Fruit fly (Drosophila melanogaster): ENCODE results near the gene CG6565.

Gene CG6565

DNA sequence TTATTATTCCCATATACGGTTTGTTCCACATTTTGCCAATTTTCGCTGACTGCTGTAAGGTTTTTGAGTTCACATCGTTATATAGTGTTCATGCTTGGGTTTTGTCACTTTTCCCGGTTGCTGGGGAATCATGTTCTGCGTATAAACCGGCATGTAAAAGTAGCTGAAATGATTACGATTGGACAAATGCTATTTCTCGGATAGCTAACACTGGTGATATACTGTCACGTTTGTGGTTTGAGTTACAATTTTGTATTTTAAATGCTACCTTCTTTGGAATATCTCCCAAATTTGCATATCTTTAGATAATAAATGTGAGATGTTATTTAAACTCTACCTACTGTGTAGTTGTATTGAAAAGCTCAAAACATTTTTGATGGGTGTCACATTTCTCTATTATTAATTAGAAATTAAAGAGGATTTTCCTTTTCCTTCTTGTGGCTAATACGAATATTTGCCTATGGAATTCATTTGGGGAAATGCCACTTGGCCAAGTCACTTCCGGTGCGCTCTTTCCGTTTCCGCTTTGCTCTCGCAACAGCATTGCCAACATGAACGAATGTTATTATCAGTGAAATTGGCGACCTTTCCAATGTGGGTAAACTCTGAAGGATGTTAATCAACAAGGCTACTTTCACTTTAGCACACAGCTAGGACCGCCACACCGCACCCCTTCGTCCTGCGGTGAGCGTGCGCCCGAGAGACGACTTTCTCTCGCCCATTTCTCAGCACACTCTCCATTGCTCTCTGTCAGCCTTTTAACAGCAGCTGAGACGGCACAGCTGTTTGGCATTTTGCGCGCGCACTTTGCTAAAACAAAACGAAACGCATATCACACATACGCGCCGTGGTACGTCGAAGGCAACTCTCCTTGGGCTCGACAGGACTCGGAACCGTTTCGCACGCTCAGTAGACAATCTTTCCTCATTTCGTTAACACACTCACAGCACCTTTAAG, 41.0 kb downstream of the CG6565 start, which contains the start of the genes CG16956, CG42784 and CG43850 (continued):
- peak; percentile 17 for TF ChIP-seq fd64A (GFP tag; optimal IDR thresholded peaks at IDR 0.05)
- no peak for TF ChIP-seq CG14860 (GFP tag; IDR thresholded peaks at IDR 0.05; ENCODE audit: partially characterized antibody)
- no peak for TF ChIP-seq CG33557 (GFP tag; optimal IDR thresholded peaks at IDR 0.05)
- TF ChIP-seq Gsc (GFP tag; IDR thresholded peaks at IDR 0.05): no peak
- TF ChIP-seq wor (GFP tag; IDR thresholded peaks at IDR 0.05): no peak
- peak; percentile 63 for TF ChIP-seq CG12659 (GFP tag; optimal IDR thresholded peaks at IDR 0.05)
- TF ChIP-seq ham (GFP tag; IDR thresholded peaks at IDR 0.05): no peak
- TF ChIP-seq Dad (GFP tag; optimal IDR thresholded peaks at IDR 0.05): no peak
- no peak for TF ChIP-seq chif (GFP tag; optimal IDR thresholded peaks at IDR 0.05)
- peak; percentile 63 for TF ChIP-seq CG6683 (GFP tag; optimal IDR thresholded peaks at IDR 0.05)
- TF ChIP-seq CG31224 (GFP tag; IDR thresholded peaks at IDR 0.05): peak; percentile 25; the same call in 1 of the 2 replicates
- no peak for TF ChIP-seq prd (optimal IDR thresholded peaks at IDR 0.05)
- no peak for TF ChIP-seq prd (GFP tag; IDR thresholded peaks at IDR 0.05)
- no peak for TF ChIP-seq CG15479 (GFP tag; optimal IDR thresholded peaks at IDR 0.05)
- peak; percentile 30 for TF ChIP-seq CG9437 (GFP tag; optimal IDR thresholded peaks at IDR 0.05)
- peak; percentile 54; the same call in 1 of the 2 replicates for TF ChIP-seq CG31441 (GFP tag; IDR thresholded peaks at IDR 0.05)
- peak; percentile 13 for TF ChIP-seq CG8089 (GFP tag; optimal IDR thresholded peaks at IDR 0.05)
- TF ChIP-seq PHDP (tag; optimal IDR thresholded peaks at IDR 0.05): peak; percentile 66
- no peak for TF ChIP-seq NC2β (GFP tag; optimal IDR thresholded peaks at IDR 0.05)
- peak; percentile 23 for TF ChIP-seq CG13287 (GFP tag; IDR thresholded peaks at IDR 0.05; ENCODE audit: partially characterized antibody)
- TF ChIP-seq CG17385 (GFP tag; optimal IDR thresholded peaks at IDR 0.05): peak; percentile 78
- peak; percentile 89 for TF ChIP-seq ewg (GFP tag; optimal IDR thresholded peaks at IDR 0.05)
- TF ChIP-seq Sox102F (GFP tag; optimal IDR thresholded peaks at IDR 0.05): peak; percentile 18
- no peak for TF ChIP-seq CG13424 (tag; optimal IDR thresholded peaks at IDR 0.05)
- no peak for TF ChIP-seq Scr (GFP tag; IDR thresholded peaks at IDR 0.05; ENCODE audit: partially characterized antibody)
- TF ChIP-seq Hand (GFP tag; optimal IDR thresholded peaks at IDR 0.05): peak; percentile 88
- TF ChIP-seq kah (GFP tag; optimal IDR thresholded peaks at IDR 0.05): peak; percentile 49
- no peak for TF ChIP-seq Ada2b (GFP tag; IDR thresholded peaks at IDR 0.05)
- no peak for TF ChIP-seq CG9797 (GFP tag; optimal IDR thresholded peaks at IDR 0.05)
- no peak for TF ChIP-seq CG3407 (GFP tag; optimal IDR thresholded peaks at IDR 0.05)
- TF ChIP-seq ftz-f1 (GFP tag; optimal IDR thresholded peaks at IDR 0.05): no peak
- no peak for TF ChIP-seq Lim3 (GFP tag; IDR thresholded peaks at IDR 0.05)
- no peak for TF ChIP-seq vfl (GFP tag; optimal IDR thresholded peaks at IDR 0.05)
- TF ChIP-seq sc (optimal IDR thresholded peaks at IDR 0.05): no peak
- peak; percentile 7 for TF ChIP-seq sc (GFP tag; optimal IDR thresholded peaks at IDR 0.05)
- TF ChIP-seq gce (GFP tag; IDR thresholded peaks at IDR 0.05): 0 out of 3 replicates have a peak, but pooled peaks have one; percentile 52
- TF ChIP-seq Nf-YC (tag; optimal IDR thresholded peaks at IDR 0.05): peak; percentile 49
- no peak for TF ChIP-seq NK7.1 (GFP tag; optimal IDR thresholded peaks at IDR 0.05)
- TF ChIP-seq CG11695 (GFP tag; IDR thresholded peaks at IDR 0.05): peak; percentile 20; the same call in 1 of the 3 replicates
- peak; percentile 47; the same call in 1 of the 2 replicates for TF ChIP-seq CG32532 (GFP tag; IDR thresholded peaks at IDR 0.05)
- no peak for TF ChIP-seq luna (GFP tag; optimal IDR thresholded peaks at IDR 0.05)
- TF ChIP-seq pfk (GFP tag; optimal IDR thresholded peaks at IDR 0.05): peak; percentile 58
- no peak for TF ChIP-seq az2 (GFP tag; optimal IDR thresholded peaks at IDR 0.05)
- no peak for TF ChIP-seq Xrp1 (GFP tag; IDR thresholded peaks at IDR 0.05)
- TF ChIP-seq CG42726 (GFP tag; IDR thresholded peaks at IDR 0.05; ENCODE audit: partially characterized antibody): no peak
- TF ChIP-seq CG14014 (GFP tag; IDR thresholded peaks at IDR 0.05): no peak
- TF ChIP-seq sr (GFP tag; IDR thresholded peaks at IDR 0.05): no peak; the same call in 2 of the 3 replicates
- peak; percentile 19 for TF ChIP-seq pzg (GFP tag; optimal IDR thresholded peaks at IDR 0.05)
- TF ChIP-seq chm (GFP tag; IDR thresholded peaks at IDR 0.05): no peak; the same call in 1 of the 2 replicates
